Worm (Caenorhabditis elegans) whole organism, young adult: ENCODE data around the gene T01D3.6.
A peak's percentile ranks its signal among the peaks of the same experiment; 100 is the strongest.

ENCODE experiments used
- T07F8.4 ChIP-seq: sonication (generic microtip); optimal IDR thresholded peaks from 2 replicates; lab custom pipeline; 2016; ENCODE audit warnings: mild to moderate bottlenecking, missing genetic modification characterization, moderate library complexity, missing compliant biosample characterization
- attf-5 ChIP-seq: fragments of 200-800 bp; sonication (Bioruptor generic); optimal IDR thresholded peaks from 2 replicates; lab custom pipeline; 2018; ENCODE audit warnings: mild to moderate bottlenecking, missing genetic modification characterization, missing compliant biosample characterization
- lin-26 ChIP-seq: fragments of 200-800 bp; sonication (Bioruptor generic); IDR thresholded peaks from 2 replicates; pipeline ENCODE4 v1.3.6; 2022; ENCODE audit warnings: missing genetic modification reagents, missing genetic modification characterization, missing compliant biosample characterization
- sea-2 ChIP-seq: fragments of 200-800 bp; sonication (Bioruptor generic); IDR thresholded peaks from 2 replicates; pipeline ENCODE4 v1.3.6; 2022; ENCODE audit warnings: missing genetic modification characterization, missing compliant biosample characterization

- no peak for TF ChIP-seq T07F8.4 (tag; lab: Kevin White, UChicago)
- no peak for TF ChIP-seq sea-2 (GFP tag; lab: Robert Waterston, UW)
- peak; percentile 20 for TF ChIP-seq attf-5
- no peak for TF ChIP-seq lin-26 (GFP tag; lab: Robert Waterston, UW)
Observed at ce11 chrV:13757349-13757748, 40.7 kb downstream of the T01D3.6 start.
